Fruit fly (Drosophila melanogaster) whole organism, embryonic: ENCODE results near the gene CG13097.

ENCODE experiments used
- Awh ChIP-seq: fragments of 200-800 bp; sonication (Bioruptor generic); IDR thresholded peaks from 2 replicates; pipeline ENCODE4, ENCODE4 v1.3.6; 2022; ENCODE audit warnings: missing biosample characterization, missing genetic modification characterization
- B-H2 ChIP-seq: fragments of 200-800 bp; sonication (Bioruptor generic); optimal IDR thresholded peaks from 2 replicates; lab custom pipeline; 2018; ENCODE audit warnings: missing biosample characterization, mild to moderate bottlenecking, missing genetic modification characterization
- Bteb2 ChIP-seq: fragments of 200-800 bp; sonication (Bioruptor generic); optimal IDR thresholded peaks from 2 replicates; lab custom pipeline; 2016; ENCODE audit warnings: missing biosample characterization, missing genetic modification characterization
- CG10321 ChIP-seq: fragments of 200-800 bp; sonication (Bioruptor generic); IDR thresholded peaks from 2 replicates; pipeline ENCODE4 v1.3.6; 2022; ENCODE audit warnings: missing biosample characterization, missing genetic modification characterization
- CG10366 ChIP-seq: fragments of 200-800 bp; sonication (Bioruptor generic); IDR thresholded peaks from 2 replicates; pipeline ENCODE4 v1.3.6; 2022; ENCODE audit warnings: missing biosample characterization, missing genetic modification characterization
- CG10543 ChIP-seq: fragments of 200-800 bp; sonication (Bioruptor generic); optimal IDR thresholded peaks from 3 replicates; lab custom pipeline; 2017; ENCODE audit warnings: missing biosample characterization, mild to moderate bottlenecking, missing genetic modification characterization, moderate library complexity
- CG10565 ChIP-seq: fragments of 200-800 bp; sonication (Bioruptor generic); optimal IDR thresholded peaks from 3 replicates; lab custom pipeline; 2016; ENCODE audit warnings: missing biosample characterization, mild to moderate bottlenecking, missing genetic modification characterization
- CG12104 ChIP-seq: fragments of 200-800 bp; sonication (Bioruptor generic); optimal IDR thresholded peaks from 3 replicates; lab custom pipeline; 2016; ENCODE audit warnings: missing biosample characterization, missing genetic modification characterization
- CG13894 ChIP-seq: fragments of 200-800 bp; sonication (Bioruptor generic); optimal IDR thresholded peaks from 3 replicates; lab custom pipeline; 2018; ENCODE audit warnings: missing biosample characterization, mild to moderate bottlenecking, missing genetic modification characterization, moderate library complexity
- CG14667 ChIP-seq: fragments of 200-800 bp; sonication (Bioruptor generic); IDR thresholded peaks from 2 replicates; pipeline ENCODE4 v1.3.6; 2022; ENCODE audit warnings: missing biosample characterization, missing genetic modification characterization
- CG14965 ChIP-seq: fragments of 200-800 bp; sonication (Bioruptor generic); optimal IDR thresholded peaks from 2 replicates; lab custom pipeline; 2016; ENCODE audit warnings: missing biosample characterization, missing genetic modification characterization, borderline replicate concordance
- CG15514 ChIP-seq: fragments of 200-800 bp; sonication (Bioruptor generic); optimal IDR thresholded peaks from 3 replicates; lab custom pipeline; 2017; ENCODE audit warnings: missing biosample characterization, missing genetic modification characterization, mild to moderate bottlenecking, moderate library complexity, missing genetic modification reagents
- CG1647 ChIP-seq: fragments of 200-800 bp; sonication (Bioruptor generic); optimal IDR thresholded peaks from 3 replicates; lab custom pipeline; 2016; ENCODE audit warnings: missing biosample characterization, missing genetic modification characterization
- CG16813 ChIP-seq: fragments of 200-800 bp; sonication (Bioruptor generic); IDR thresholded peaks from 3 replicates; pipeline ENCODE4 v1.3.6; 2022; ENCODE audit warnings: missing biosample characterization, missing genetic modification characterization; ENCODE audit not compliant: partially characterized antibody
- CG18011 ChIP-seq: fragments of 200-800 bp; sonication (Bioruptor generic); optimal IDR thresholded peaks from 2 replicates; lab custom pipeline; 2017; ENCODE audit warnings: missing biosample characterization, missing genetic modification characterization, mild to moderate bottlenecking, moderate library complexity, missing genotype
- CG18476 ChIP-seq: fragments of 200-800 bp; sonication (Bioruptor generic); optimal IDR thresholded peaks from 2 replicates; lab custom pipeline; 2016; ENCODE audit warnings: missing biosample characterization, mild to moderate bottlenecking, missing genetic modification characterization
- CG2129 ChIP-seq: fragments of 200-800 bp; sonication (Bioruptor generic); IDR thresholded peaks from 2 replicates; pipeline ENCODE4 v1.3.6; 2022; ENCODE audit warnings: missing biosample characterization, missing genetic modification characterization; ENCODE audit not compliant: partially characterized antibody
- CG2889 ChIP-seq: fragments of 200-800 bp; sonication (Bioruptor generic); IDR thresholded peaks from 3 replicates; pipeline ENCODE4 v1.3.6; 2022; ENCODE audit warnings: missing biosample characterization, missing genetic modification characterization
- CG42726 ChIP-seq: fragments of 200-800 bp; sonication (Bioruptor generic); IDR thresholded peaks from 2 replicates; pipeline ENCODE4 v1.3.6; 2022; ENCODE audit warnings: missing biosample characterization, missing genetic modification characterization; ENCODE audit not compliant: partially characterized antibody
- CG4328 ChIP-seq: fragments of 200-800 bp; sonication (Bioruptor generic); optimal IDR thresholded peaks from 3 replicates; lab custom pipeline; 2017; ENCODE audit warnings: missing biosample characterization, missing genetic modification reagents, missing genetic modification characterization
- CG4730 ChIP-seq: fragments of 200-800 bp; sonication (Bioruptor generic); IDR thresholded peaks from 2 replicates; pipeline ENCODE4 v1.3.6; 2022; ENCODE audit warnings: missing biosample characterization, missing genetic modification characterization
- CG6683 ChIP-seq: fragments of 200-800 bp; sonication (Bioruptor generic); optimal IDR thresholded peaks from 2 replicates; lab custom pipeline; 2017; ENCODE audit warnings: missing biosample characterization, mild to moderate bottlenecking, missing genetic modification characterization, missing genetic modification reagents
- CG6765 ChIP-seq: fragments of 200-800 bp; sonication (Bioruptor generic); optimal IDR thresholded peaks from 3 replicates; lab custom pipeline; 2017; ENCODE audit warnings: missing biosample characterization, mild to moderate bottlenecking, missing genetic modification characterization
- CG7271 ChIP-seq: fragments of 200-800 bp; sonication (Bioruptor generic); optimal IDR thresholded peaks from 2 replicates; lab custom pipeline; 2018; ENCODE audit warnings: missing biosample characterization, mild to moderate bottlenecking, missing genetic modification characterization, moderate library complexity
- CG9215 ChIP-seq: fragments of 200-800 bp; sonication (Bioruptor generic); IDR thresholded peaks from 2 replicates; pipeline ENCODE4 v1.3.6; 2022; ENCODE audit warnings: missing biosample characterization, missing genetic modification characterization
- CG9609 ChIP-seq: fragments of 200-800 bp; sonication (Bioruptor generic); optimal IDR thresholded peaks from 3 replicates; lab custom pipeline; 2016; ENCODE audit warnings: missing biosample characterization, missing genetic modification characterization
- CG9932 ChIP-seq: fragments of 200-800 bp; sonication (Bioruptor generic); IDR thresholded peaks from 2 replicates; pipeline ENCODE4 v1.3.6; 2022; ENCODE audit warnings: missing biosample characterization, missing genetic modification characterization
- Dbx ChIP-seq: fragments of 200-800 bp; sonication (Bioruptor generic); IDR thresholded peaks from 3 replicates; pipeline ENCODE4 v1.3.6; 2022; ENCODE audit warnings: missing biosample characterization, missing genetic modification characterization
- Elba2 ChIP-seq: fragments of 200-800 bp; sonication (Bioruptor generic); optimal IDR thresholded peaks from 3 replicates; lab custom pipeline; 2016; ENCODE audit warnings: missing biosample characterization, missing genetic modification characterization
- Ets65A ChIP-seq: fragments of 200-800 bp; sonication (Bioruptor generic); peaks from one replicate; lab custom pipeline; 2016; ENCODE audit warnings: missing biosample characterization, missing genetic modification characterization
- H2.0 ChIP-seq: fragments of 200-800 bp; sonication (Bioruptor generic); IDR thresholded peaks from 2 replicates; pipeline ENCODE4 v1.3.6; 2022; ENCODE audit warnings: missing biosample characterization, missing genetic modification characterization
- Hand ChIP-seq: fragments of 200-800 bp; sonication (Bioruptor generic); optimal IDR thresholded peaks from 2 replicates; lab custom pipeline; 2017; ENCODE audit warnings: mild to moderate bottlenecking, missing biosample characterization, missing genetic modification reagents, missing genetic modification characterization
- Lhr ChIP-seq: fragments of 200-800 bp; sonication (Bioruptor generic); optimal IDR thresholded peaks from 3 replicates; lab custom pipeline; 2017; ENCODE audit warnings: mild to moderate bottlenecking, missing biosample characterization, missing genetic modification reagents, missing genetic modification characterization
- Six4 ChIP-seq: fragments of 200-800 bp; sonication (Bioruptor generic); optimal IDR thresholded peaks from 2 replicates; lab custom pipeline; 2016; ENCODE audit warnings: missing biosample characterization, missing genetic modification characterization
- Spps ChIP-seq: fragments of 200-800 bp; sonication (Bioruptor generic); optimal IDR thresholded peaks from 2 replicates; lab custom pipeline; 2018; ENCODE audit warnings: missing biosample characterization, mild to moderate bottlenecking, missing genetic modification characterization
- Sry-β ChIP-seq: fragments of 200-800 bp; sonication (Bioruptor generic); optimal IDR thresholded peaks from 2 replicates; lab custom pipeline; 2018; ENCODE audit warnings: missing biosample characterization, mild to moderate bottlenecking, missing genetic modification characterization, moderate library complexity
- Usf ChIP-seq: fragments of 200-800 bp; sonication (Bioruptor generic); optimal IDR thresholded peaks from 2 replicates; lab custom pipeline; 2017; ENCODE audit warnings: missing genotype, missing biosample characterization, missing genetic modification characterization
- cato ChIP-seq: fragments of 200-800 bp; sonication (Bioruptor generic); optimal IDR thresholded peaks from 2 replicates; lab custom pipeline; 2016; ENCODE audit warnings: missing biosample characterization, missing genetic modification characterization, borderline replicate concordance
- corto ChIP-seq: fragments of 200-800 bp; sonication (Bioruptor generic); optimal IDR thresholded peaks from 2 replicates; lab custom pipeline; 2016; ENCODE audit warnings: missing biosample characterization, mild to moderate bottlenecking, missing genetic modification characterization, moderate library complexity
- jumu ChIP-seq: fragments of 200-800 bp; sonication (Bioruptor generic); optimal IDR thresholded peaks from 3 replicates; lab custom pipeline; 2016; ENCODE audit warnings: missing biosample characterization, missing genetic modification characterization
- nmo ChIP-seq: fragments of 200-800 bp; sonication (Bioruptor generic); optimal IDR thresholded peaks from 2 replicates; lab custom pipeline; 2018; ENCODE audit warnings: missing biosample characterization, mild to moderate bottlenecking, missing genetic modification characterization, moderate library complexity
- otp ChIP-seq: fragments of 200-800 bp; sonication (Bioruptor generic); IDR thresholded peaks from 3 replicates; pipeline ENCODE4, ENCODE4 v1.3.6; 2022; ENCODE audit warnings: missing biosample characterization, missing genetic modification characterization
- ranshi ChIP-seq: fragments of 200-800 bp; sonication (Bioruptor generic); IDR thresholded peaks from 2 replicates; pipeline ENCODE4 v1.3.6; 2022; ENCODE audit warnings: missing biosample characterization, missing genetic modification characterization
- sd ChIP-seq: fragments of 200-800 bp; sonication (Bioruptor generic); optimal IDR thresholded peaks from 3 replicates; lab custom pipeline; 2018; ENCODE audit warnings: missing biosample characterization, mild to moderate bottlenecking, missing genetic modification characterization, moderate library complexity
- sna ChIP-seq: fragments of 200-800 bp; sonication (Bioruptor generic); IDR thresholded peaks from 2 replicates; pipeline ENCODE4 v1.3.6; 2022; ENCODE audit warnings: missing biosample characterization, missing genetic modification characterization; ENCODE audit not compliant: partially characterized antibody
- wdn ChIP-seq: fragments of 200-800 bp; sonication (Bioruptor generic); IDR thresholded peaks from 2 replicates; pipeline ENCODE4 v1.3.6; 2022; ENCODE audit warnings: missing biosample characterization, missing genetic modification characterization
- zfh1 ChIP-seq: fragments of 200-800 bp; sonication (Bioruptor generic); IDR thresholded peaks from 3 replicates; pipeline ENCODE4 v1.3.6; 2022; ENCODE audit warnings: missing biosample characterization, missing genetic modification characterization

Gene CG13097

dm6 chr2L:8463144-8464106 is 51.2 kb downstream of the CG13097 start, which contains the start of gene Agpat2 (continued):
- peak; percentile 56; the same call in 1 of the 2 replicates for TF ChIP-seq CG9215 (GFP tag; lab: Robert Waterston, UW)
- peak; percentile 43 for TF ChIP-seq CG7271 (tag; lab: Kevin White, UChicago)
- peak; percentile 53 for TF ChIP-seq Usf (GFP tag; lab: Kevin White, UChicago)
- TF ChIP-seq corto (GFP tag; lab: Kevin White, UChicago), result peak; percentile 64
- TF ChIP-seq sna, result no peak
- TF ChIP-seq CG12104 (GFP tag; lab: Kevin White, UChicago), result peak; percentile 80
- peak; percentile 28 for TF ChIP-seq CG6765 (GFP tag; lab: Kevin White, UChicago)
- TF ChIP-seq Ets65A (GFP tag; lab: Kevin White, UChicago), result peak; percentile 96
- peak; percentile 85 for TF ChIP-seq CG18476 (GFP tag; lab: Kevin White, UChicago)
- TF ChIP-seq jumu (GFP tag; lab: Kevin White, UChicago), result peak; percentile 73
- TF ChIP-seq CG42726 (GFP tag; lab: Robert Waterston, UW), result no peak
- TF ChIP-seq Six4 (GFP tag; lab: Kevin White, UChicago), result peak; percentile 79
- no peak for TF ChIP-seq CG10321
- peak; percentile 23 for TF ChIP-seq Sry-β
- TF ChIP-seq ranshi, result peak; percentile 76
- TF ChIP-seq CG15514 (GFP tag; lab: Kevin White, UChicago), result peak; percentile 67
- peak; percentile 76 for TF ChIP-seq CG10366 (GFP tag; lab: Robert Waterston, UW)
- TF ChIP-seq CG4328 (GFP tag; lab: Kevin White, UChicago), result peak; percentile 63
- TF ChIP-seq B-H2 (GFP tag; lab: Kevin White, UChicago), result peak; percentile 62
- peak; percentile 76 for TF ChIP-seq CG9609 (GFP tag; lab: Kevin White, UChicago)
- peak; percentile 49 for TF ChIP-seq CG18011 (GFP tag; lab: Kevin White, UChicago)
- TF ChIP-seq CG1647 (GFP tag; lab: Kevin White, UChicago), result peak; percentile 69
- peak; percentile 76 for TF ChIP-seq CG6683 (GFP tag; lab: Kevin White, UChicago)
- TF ChIP-seq H2.0, result peak; percentile 63
- no peak for TF ChIP-seq CG16813 (GFP tag; lab: Robert Waterston, UW)
- peak; percentile 47 for TF ChIP-seq sd (tag; lab: Kevin White, UChicago)
- peak; percentile 71 for TF ChIP-seq Bteb2
- TF ChIP-seq CG13894 (tag; lab: Kevin White, UChicago), result peak; percentile 78
- TF ChIP-seq Lhr (GFP tag; lab: Kevin White, UChicago), result peak; percentile 29
- peak; percentile 52 for TF ChIP-seq CG14667 (GFP tag; lab: Robert Waterston, UW)
- peak; percentile 41; the same call in 1 of the 3 replicates for TF ChIP-seq CG2889 (GFP tag; lab: Robert Waterston, UW)
- TF ChIP-seq CG10565, result peak; percentile 42
- TF ChIP-seq cato (GFP tag; lab: Kevin White, UChicago), result peak; percentile 67
- TF ChIP-seq otp (GFP tag; lab: Robert Waterston, UW), result peak; percentile 71; the same call in 2 of the 3 replicates
- peak; percentile 81 for TF ChIP-seq zfh1
- TF ChIP-seq CG2129 (GFP tag; lab: Robert Waterston, UW), result no peak
- TF ChIP-seq Awh, result peak; percentile 51; the same call in 1 of the 2 replicates
- no peak for TF ChIP-seq CG14965
- peak; percentile 67 for TF ChIP-seq CG10543 (GFP tag; lab: Kevin White, UChicago)
- peak; percentile 89 for TF ChIP-seq Hand (GFP tag; lab: Kevin White, UChicago)
- TF ChIP-seq wdn, result peak; percentile 39; the same call in 1 of the 2 replicates
- TF ChIP-seq Spps (tag; lab: Kevin White, UChicago), result peak; percentile 74
- TF ChIP-seq nmo (GFP tag; lab: Kevin White, UChicago), result peak; percentile 87
- TF ChIP-seq CG9932 (GFP tag; lab: Robert Waterston, UW), result peak; percentile 69
- TF ChIP-seq Dbx, result peak; percentile 61; the same call in 1 of the 3 replicates
- no peak for TF ChIP-seq Elba2 (GFP tag; lab: Kevin White, UChicago)
- TF ChIP-seq CG4730, result peak; percentile 44
